Fruit fly (Drosophila melanogaster) whole organism, embryonic: Measurements from ENCODE around the gene CAH7.

Experiments used
- ATbp ChIP-seq: fragments of 200-800 bp; sonication (Bioruptor generic); optimal IDR thresholded peaks from 2 replicates; lab custom pipeline; 2017; ENCODE audit warnings: missing biosample characterization, mild to moderate bottlenecking, missing genetic modification characterization, missing genetic modification reagents
- Bgb ChIP-seq: fragments of 200-800 bp; sonication (Bioruptor generic); IDR thresholded peaks from 2 replicates; pipeline ENCODE4 v1.3.6; 2022; ENCODE audit warnings: missing biosample characterization, missing genetic modification characterization; ENCODE audit not compliant: partially characterized antibody
- Blimp-1 ChIP-seq: fragments of 200-800 bp; sonication (Bioruptor generic); optimal IDR thresholded peaks from 3 replicates; lab custom pipeline; 2018; ENCODE audit warnings: missing biosample characterization, missing genetic modification characterization, mild to moderate bottlenecking, moderate library complexity, missing genetic modification reagents
- C15 ChIP-seq: fragments of 200-800 bp; sonication (Bioruptor generic); IDR thresholded peaks from 3 replicates; pipeline ENCODE4 v1.3.6; 2022; ENCODE audit warnings: missing biosample characterization, missing genetic modification characterization
- CG10209 ChIP-seq: fragments of 200-800 bp; sonication (Bioruptor generic); optimal IDR thresholded peaks from 3 replicates; lab custom pipeline; 2017; ENCODE audit warnings: missing biosample characterization, mild to moderate bottlenecking, missing genetic modification characterization, missing genetic modification reagents
- CG10543 ChIP-seq: fragments of 200-800 bp; sonication (Bioruptor generic); optimal IDR thresholded peaks from 3 replicates; lab custom pipeline; 2017; ENCODE audit warnings: missing biosample characterization, mild to moderate bottlenecking, missing genetic modification characterization, moderate library complexity
- CG10654 ChIP-seq: fragments of 200-800 bp; sonication (Bioruptor generic); optimal IDR thresholded peaks from 2 replicates; lab custom pipeline; 2016; ENCODE audit warnings: missing biosample characterization, missing genetic modification characterization
- CG12071 ChIP-seq: fragments of 200-800 bp; sonication (Bioruptor generic); optimal IDR thresholded peaks from 3 replicates; lab custom pipeline; 2018; ENCODE audit warnings: missing biosample characterization, mild to moderate bottlenecking, missing genetic modification characterization
- CG12299 ChIP-seq: fragments of 200-800 bp; sonication (Bioruptor generic); optimal IDR thresholded peaks from 2 replicates; lab custom pipeline; 2018; ENCODE audit warnings: missing biosample characterization, mild to moderate bottlenecking, missing genetic modification characterization
- CG16813 ChIP-seq: fragments of 200-800 bp; sonication (Bioruptor generic); IDR thresholded peaks from 3 replicates; pipeline ENCODE4 v1.3.6; 2022; ENCODE audit warnings: missing biosample characterization, missing genetic modification characterization; ENCODE audit not compliant: partially characterized antibody
- CG1792 ChIP-seq: fragments of 200-800 bp; sonication (Bioruptor generic); optimal IDR thresholded peaks from 2 replicates; lab custom pipeline; 2016; ENCODE audit warnings: missing biosample characterization, missing genetic modification characterization
- CG32767 ChIP-seq: fragments of 200-800 bp; sonication (Bioruptor generic); IDR thresholded peaks from 2 replicates; pipeline ENCODE4 v1.3.6; 2022; ENCODE audit warnings: missing biosample characterization, missing genetic modification characterization
- CG33557 ChIP-seq: fragments of 200-800 bp; sonication (Bioruptor generic); optimal IDR thresholded peaks from 2 replicates; lab custom pipeline; 2019; ENCODE audit warnings: missing biosample characterization, mild to moderate bottlenecking, missing genetic modification characterization, moderate library complexity
- CG4730 ChIP-seq: fragments of 200-800 bp; sonication (Bioruptor generic); IDR thresholded peaks from 2 replicates; pipeline ENCODE4 v1.3.6; 2022; ENCODE audit warnings: missing biosample characterization, missing genetic modification characterization
- CG6791 ChIP-seq: fragments of 200-800 bp; sonication (Bioruptor generic); IDR thresholded peaks from 3 replicates; pipeline ENCODE4 v1.3.6; 2022; ENCODE audit warnings: missing biosample characterization, missing genetic modification characterization; ENCODE audit not compliant: partially characterized antibody
- CG6854 ChIP-seq: fragments of 200-800 bp; sonication (Bioruptor generic); optimal IDR thresholded peaks from 3 replicates; lab custom pipeline; 2017; ENCODE audit warnings: missing biosample characterization, mild to moderate bottlenecking, missing genetic modification characterization
- CG8281 ChIP-seq: fragments of 200-800 bp; sonication (Bioruptor generic); optimal IDR thresholded peaks from 2 replicates; lab custom pipeline; 2018; ENCODE audit warnings: missing biosample characterization, mild to moderate bottlenecking, missing genetic modification characterization, moderate library complexity
- CG8924 ChIP-seq: fragments of 200-800 bp; optimal IDR thresholded peaks from 3 replicates; lab custom pipeline; 2019; ENCODE audit warnings: missing biosample characterization, mild to moderate bottlenecking, missing genetic modification characterization, moderate library complexity
- Camta ChIP-seq: fragments of 200-800 bp; sonication (Bioruptor generic); optimal IDR thresholded peaks from 2 replicates; lab custom pipeline; 2016; ENCODE audit warnings: missing biosample characterization, missing genetic modification characterization
- Dll ChIP-seq: fragments of 200-800 bp; sonication (Bioruptor generic); IDR thresholded peaks from 4 replicates; pipeline ENCODE4 v1.3.6; 2022; ENCODE audit warnings: missing biosample characterization, missing genetic modification characterization; ENCODE audit not compliant: partially characterized antibody
- Dp ChIP-seq: fragments of 200-800 bp; sonication (Bioruptor generic); optimal IDR thresholded peaks from 2 replicates; lab custom pipeline; 2018; ENCODE audit warnings: missing biosample characterization, mild to moderate bottlenecking, missing genetic modification characterization, moderate library complexity
- Dref ChIP-seq: fragments of 200-800 bp; sonication (Bioruptor generic); IDR thresholded peaks from 2 replicates; pipeline ENCODE4 v1.3.6; 2022; ENCODE audit warnings: missing biosample characterization, missing genetic modification characterization
- Hand ChIP-seq: fragments of 200-800 bp; sonication (Bioruptor generic); optimal IDR thresholded peaks from 2 replicates; lab custom pipeline; 2017; ENCODE audit warnings: mild to moderate bottlenecking, missing biosample characterization, missing genetic modification reagents, missing genetic modification characterization
- Hr3 ChIP-seq: fragments of 200-800 bp; sonication (Bioruptor generic); optimal IDR thresholded peaks from 3 replicates; lab custom pipeline; 2016; ENCODE audit warnings: missing biosample characterization, missing genetic modification characterization
- Hr51 ChIP-seq, 2 experiments: fragments of 200-800 bp; sonication (Bioruptor generic); optimal IDR thresholded peaks; 2 replicates in 1 of 2; 3 replicates in 1 of 2; lab custom pipeline; 2016 to 2018; ENCODE audit warnings: missing biosample characterization in 2 of 2, missing genetic modification characterization in 2 of 2, mild to moderate bottlenecking in 1 of 2, moderate library complexity in 1 of 2
- NC2β ChIP-seq: fragments of 200-800 bp; sonication (Bioruptor generic); optimal IDR thresholded peaks from 2 replicates; lab custom pipeline; 2016; ENCODE audit warnings: missing biosample characterization, missing genetic modification characterization
- Oaz ChIP-seq: fragments of 200-800 bp; sonication (Bioruptor generic); IDR thresholded peaks from 2 replicates; pipeline ENCODE4 v1.3.6; 2022; ENCODE audit warnings: missing biosample characterization, missing genetic modification characterization
- PHDP ChIP-seq: fragments of 200-800 bp; sonication (Bioruptor generic); optimal IDR thresholded peaks from 3 replicates; lab custom pipeline; 2018; ENCODE audit warnings: missing biosample characterization, mild to moderate bottlenecking, missing genetic modification characterization, moderate library complexity
- Side ChIP-seq: fragments of 200-800 bp; sonication (Bioruptor generic); optimal IDR thresholded peaks from 2 replicates; lab custom pipeline; 2016; ENCODE audit warnings: missing biosample characterization, missing genetic modification characterization
- Spps ChIP-seq: fragments of 200-800 bp; sonication (Bioruptor generic); optimal IDR thresholded peaks from 2 replicates; lab custom pipeline; 2018; ENCODE audit warnings: missing biosample characterization, mild to moderate bottlenecking, missing genetic modification characterization
- Sry-δ ChIP-seq: fragments of 200-800 bp; sonication (Bioruptor generic); optimal IDR thresholded peaks from 2 replicates; lab custom pipeline; 2016; ENCODE audit warnings: missing biosample characterization, missing genetic modification characterization
- TFAM ChIP-seq: fragments of 200-800 bp; sonication (Bioruptor generic); optimal IDR thresholded peaks from 2 replicates; lab custom pipeline; 2017; ENCODE audit warnings: missing biosample characterization, missing genetic modification characterization, inconsistent platforms
- Taf1 ChIP-seq: fragments of 200-800 bp; sonication (Bioruptor generic); IDR thresholded peaks from 2 replicates; pipeline ENCODE4 v1.3.6; 2022; ENCODE audit warnings: missing biosample characterization, missing genetic modification characterization
- Xbp1 ChIP-seq: fragments of 200-800 bp; sonication (Bioruptor generic); optimal IDR thresholded peaks from 3 replicates; lab custom pipeline; 2016; ENCODE audit warnings: missing biosample characterization, mild to moderate bottlenecking, missing genetic modification characterization
- az2 ChIP-seq: fragments of 200-800 bp; sonication (Bioruptor generic); optimal IDR thresholded peaks from 3 replicates; lab custom pipeline; 2016; ENCODE audit warnings: missing biosample characterization, missing genetic modification characterization
- cad ChIP-seq: fragments of >200 bp; optimal IDR thresholded peaks from 2 replicates; lab custom pipeline; 2017; ENCODE audit warnings: missing biosample characterization, missing genetic modification characterization
- crc ChIP-seq: fragments of 200-800 bp; sonication (Bioruptor generic); optimal IDR thresholded peaks from 2 replicates; lab custom pipeline; 2016; ENCODE audit warnings: missing biosample characterization, missing genetic modification characterization
- dm ChIP-seq: fragments of 200-800 bp; sonication (Bioruptor generic); optimal IDR thresholded peaks from 3 replicates; lab custom pipeline; 2016; ENCODE audit warnings: missing biosample characterization, missing genetic modification characterization
- eve ChIP-seq, 2 experiments: fragments of >200 bp; optimal IDR thresholded peaks; 2 replicates each; lab custom pipeline; 2017; ENCODE audit warnings: missing biosample characterization in 2 of 2, missing genetic modification characterization in 2 of 2
- gsb-n ChIP-seq: fragments of 200-800 bp; sonication (Bioruptor generic); optimal IDR thresholded peaks from 3 replicates; lab custom pipeline; 2018; ENCODE audit warnings: missing biosample characterization, mild to moderate bottlenecking, missing genetic modification characterization
- hbn ChIP-seq: fragments of 200-800 bp; sonication (Bioruptor generic); IDR thresholded peaks from 2 replicates; pipeline ENCODE4 v1.3.6; 2022; ENCODE audit warnings: missing biosample characterization, missing genetic modification characterization; ENCODE audit not compliant: partially characterized antibody
- hth ChIP-seq: fragments of >200 bp; optimal IDR thresholded peaks from 2 replicates; lab custom pipeline; 2017; ENCODE audit warnings: inconsistent platforms
- lab ChIP-seq: fragments of 200-800 bp; sonication (Bioruptor generic); optimal IDR thresholded peaks from 3 replicates; lab custom pipeline; 2017; ENCODE audit warnings: missing biosample characterization, missing genetic modification characterization, mild to moderate bottlenecking, moderate library complexity, missing genetic modification reagents
- nmo ChIP-seq: fragments of 200-800 bp; sonication (Bioruptor generic); optimal IDR thresholded peaks from 2 replicates; lab custom pipeline; 2018; ENCODE audit warnings: missing biosample characterization, mild to moderate bottlenecking, missing genetic modification characterization, moderate library complexity
- rib ChIP-seq: fragments of 200-800 bp; sonication (Bioruptor generic); IDR thresholded peaks from 2 replicates; pipeline ENCODE4 v1.3.6; 2022; ENCODE audit warnings: missing biosample characterization, missing genetic modification characterization
- row ChIP-seq: fragments of 200-800 bp; sonication (Bioruptor generic); IDR thresholded peaks from 3 replicates; pipeline ENCODE4 v1.3.6; 2022; ENCODE audit warnings: missing biosample characterization, missing genetic modification characterization
- tap ChIP-seq: fragments of 200-800 bp; optimal IDR thresholded peaks from 3 replicates; lab custom pipeline; 2019; ENCODE audit warnings: missing biosample characterization, mild to moderate bottlenecking, missing genetic modification characterization, moderate library complexity
- tio ChIP-seq: fragments of 200-800 bp; sonication (Bioruptor generic); optimal IDR thresholded peaks from 2 replicates; lab custom pipeline; 2017; ENCODE audit warnings: missing biosample characterization, missing genetic modification characterization, inconsistent platforms

Gene CAH7

dm6 chr3R:10097531-10098295 lies 14.3 kb upstream of the CAH7 start (continued):
- TF ChIP-seq az2 (GFP tag; lab: Kevin White, UChicago) (peak; percentile 36), Bgb (GFP tag; lab: Robert Waterston, UW) (no peak), hbn (GFP tag; lab: Robert Waterston, UW) (no peak), CG10543 (GFP tag; lab: Kevin White, UChicago) (peak; percentile 97), Blimp-1 (peak; percentile 51), CG16813 (GFP tag; lab: Robert Waterston, UW) (no peak), Hr3 (GFP tag; lab: Kevin White, UChicago) (peak; percentile 52), dm (GFP tag; lab: Kevin White, UChicago) (peak; percentile 2), Camta (GFP tag; lab: Kevin White, UChicago) (peak; percentile 43), Dref (GFP tag; lab: Robert Waterston, UW) (no peak), TFAM (no peak), row (GFP tag; lab: Robert Waterston, UW) (peak; percentile 78), Sry-δ (GFP tag; lab: Kevin White, UChicago) (no peak), CG6791 (no peak), hth (lab: Kevin White, UChicago) (no peak), CG10209 (GFP tag; lab: Kevin White, UChicago) (peak; percentile 71), CG8924 (tag; lab: Kevin White, UChicago) (peak; percentile 76), Oaz (GFP tag; lab: Robert Waterston, UW) (no peak; the same call in 1 of the 2 replicates), Taf1 (GFP tag; lab: Robert Waterston, UW) (peak; percentile 50; the same call in 1 of the 2 replicates), eve (GFP tag; optimal IDR thresholded peaks at IDR 0.05; lab: Kevin White, UChicago) (peak in 1 of 2 experiments; percentile 85), CG32767 (GFP tag; lab: Robert Waterston, UW) (peak; percentile 65; the same call in 1 of the 2 replicates), CG8281 (tag; lab: Kevin White, UChicago) (peak; percentile 47), CG12299 (tag; lab: Kevin White, UChicago) (peak; percentile 32), CG6854 (GFP tag; lab: Kevin White, UChicago) (peak; percentile 46), CG1792 (GFP tag; lab: Kevin White, UChicago) (peak; percentile 33), C15 (GFP tag; lab: Robert Waterston, UW) (no peak), CG10654 (GFP tag; lab: Kevin White, UChicago) (peak; percentile 37), Spps (tag; lab: Kevin White, UChicago) (no peak), Hand (GFP tag; lab: Kevin White, UChicago) (peak; percentile 56), nmo (GFP tag; lab: Kevin White, UChicago) (peak; percentile 64), Side (peak; percentile 46), CG12071 (GFP tag; lab: Kevin White, UChicago) (peak; percentile 48), ATbp (GFP tag; lab: Kevin White, UChicago) (peak; percentile 51), cad (GFP tag; lab: Kevin White, UChicago) (no peak), Dp (GFP tag; lab: Kevin White, UChicago) (no peak), gsb-n (tag; lab: Kevin White, UChicago) (no peak), PHDP (tag; lab: Kevin White, UChicago) (peak; percentile 67), tio (GFP tag; lab: Kevin White, UChicago) (no peak), rib (GFP tag; lab: Robert Waterston, UW) (peak; percentile 44; the same call in 1 of the 2 replicates), NC2β (no peak), crc (GFP tag; lab: Kevin White, UChicago) (peak; percentile 10), tap (tag; lab: Kevin White, UChicago) (peak; percentile 76), Hr51 (GFP tag; optimal IDR thresholded peaks at IDR 0.05; lab: Kevin White, UChicago) (peak; percentile 66 to 76), Dll (GFP tag; lab: Robert Waterston, UW) (0 out of 4 replicates have a peak, but pooled peaks have one; percentile 37), CG33557 (no peak), CG4730 (GFP tag; lab: Robert Waterston, UW) (0 out of 2 replicates have a peak, but pooled peaks have one; percentile 17), lab (GFP tag; lab: Kevin White, UChicago) (peak; percentile 86), Xbp1 (GFP tag; lab: Kevin White, UChicago) (peak; percentile 62)
